Worm (Caenorhabditis elegans) whole organism, L2 larva: Measurements from ENCODE around the gene emg-1.

Experiments
- C34F6.9 ChIP-seq: fragments of 150-350 bp; optimal IDR thresholded peaks from 2 replicates; lab custom pipeline; 2014; ENCODE audit warnings: missing biosample characterization, missing genetic modification characterization
- R02D3.7 ChIP-seq: fragments of 150-350 bp; optimal IDR thresholded peaks from 2 replicates; lab custom pipeline; 2014; ENCODE audit warnings: missing biosample characterization, missing genetic modification characterization
- Y55F3AM.14 ChIP-seq: fragments of 200-800 bp; sonication (Bioruptor generic); optimal IDR thresholded peaks from 2 replicates; lab custom pipeline; 2018; ENCODE audit warnings: mild to moderate bottlenecking, missing genetic modification characterization, missing compliant biosample characterization
- ZK546.5 ChIP-seq: sonication (generic microtip); optimal IDR thresholded peaks from 2 replicates; lab custom pipeline; 2017; ENCODE audit warnings: missing biosample characterization, missing genetic modification characterization
- aly-2 ChIP-seq: fragments of 150-350 bp; optimal IDR thresholded peaks from 2 replicates; lab custom pipeline; 2014; ENCODE audit warnings: missing biosample characterization, missing genetic modification characterization
- ama-1 ChIP-seq: fragments of 150-350 bp; optimal IDR thresholded peaks from 2 replicates; lab custom pipeline; 2018; ENCODE audit warnings: inconsistent platforms
- blmp-1 ChIP-seq: sonication (generic microtip); optimal IDR thresholded peaks from 2 replicates; lab custom pipeline; 2017; ENCODE audit warnings: missing genetic modification characterization, mild to moderate bottlenecking, missing compliant biosample characterization, antibody characterized with exemption, moderate library complexity; ENCODE audit not compliant: insufficient read depth
- ceh-82 ChIP-seq: fragments of 150-350 bp; optimal IDR thresholded peaks from 2 replicates; lab custom pipeline; 2014; ENCODE audit warnings: missing biosample characterization, missing genetic modification characterization
- crh-2 ChIP-seq: sonication (generic microtip); optimal IDR thresholded peaks from 2 replicates; lab custom pipeline; 2017; ENCODE audit warnings: missing biosample characterization, missing genetic modification characterization
- dmd-4 ChIP-seq: sonication (generic microtip); optimal IDR thresholded peaks from 2 replicates; lab custom pipeline; 2017; ENCODE audit warnings: missing biosample characterization, missing genetic modification characterization
- egl-27 ChIP-seq: sonication (generic microtip); optimal IDR thresholded peaks from 3 replicates; lab custom pipeline; 2017; ENCODE audit warnings: missing biosample characterization, missing genetic modification reagents, missing genetic modification characterization
- elt-1 ChIP-seq: fragments of 150-350 bp; optimal IDR thresholded peaks from 2 replicates; lab custom pipeline; 2014; ENCODE audit warnings: missing biosample characterization, missing genetic modification characterization
- fos-1 ChIP-seq: fragments of 150-350 bp; optimal IDR thresholded peaks from 2 replicates; lab custom pipeline; 2014; ENCODE audit warnings: missing biosample characterization, missing genetic modification characterization
- lin-11 ChIP-seq: fragments of 150-350 bp; sonication (generic microtip); optimal IDR thresholded peaks from 2 replicates; lab custom pipeline; 2014; ENCODE audit warnings: missing biosample characterization, missing genetic modification characterization, inconsistent platforms, mixed read lengths
- lin-13 ChIP-seq: fragments of 150-350 bp; optimal IDR thresholded peaks from 2 replicates; lab custom pipeline; 2014; ENCODE audit warnings: missing biosample characterization, missing genetic modification reagents, missing genetic modification characterization
- lin-39 ChIP-seq: fragments of 150-350 bp; optimal IDR thresholded peaks from 2 replicates; lab custom pipeline; 2014; ENCODE audit warnings: missing biosample characterization, missing genetic modification reagents, missing genetic modification characterization
- lsy-2 ChIP-seq, 2 experiments: fragments of 150-350 bp in 1 of 2; sonication (generic microtip) in 1 of 2; optimal IDR thresholded peaks; 2 replicates each; lab custom pipeline; 2014 to 2017; ENCODE audit warnings: missing biosample characterization in 2 of 2, missing genetic modification characterization in 2 of 2
- mab-5 ChIP-seq: fragments of 150-350 bp; optimal IDR thresholded peaks from 2 replicates; lab custom pipeline; 2014; ENCODE audit warnings: missing biosample characterization, missing genetic modification characterization
- mdl-1 ChIP-seq, 2 experiments: fragments of 150-350 bp in 1 of 2; sonication (generic microtip) in 1 of 2; optimal IDR thresholded peaks; 2 replicates each; lab custom pipeline; 2017; ENCODE audit warnings: missing biosample characterization in 2 of 2, missing genetic modification characterization in 2 of 2
- nhr-10 ChIP-seq: sonication (generic microtip); optimal IDR thresholded peaks from 2 replicates; lab custom pipeline; 2017; ENCODE audit warnings: missing biosample characterization, missing genetic modification characterization
- nhr-11 ChIP-seq: fragments of 150-350 bp; optimal IDR thresholded peaks from 2 replicates; lab custom pipeline; 2014; ENCODE audit warnings: missing biosample characterization, missing genetic modification characterization
- nhr-12 ChIP-seq: fragments of 150-350 bp; optimal IDR thresholded peaks from 2 replicates; lab custom pipeline; 2014; ENCODE audit warnings: missing biosample characterization, missing genetic modification characterization
- nhr-129 ChIP-seq: fragments of 150-350 bp; optimal IDR thresholded peaks from 2 replicates; lab custom pipeline; 2014; ENCODE audit warnings: missing biosample characterization, missing genetic modification characterization
- nhr-21 ChIP-seq: fragments of 150-350 bp; optimal IDR thresholded peaks from 2 replicates; lab custom pipeline; 2014; ENCODE audit warnings: missing biosample characterization, missing genetic modification characterization
- nhr-23 ChIP-seq: fragments of 150-350 bp; optimal IDR thresholded peaks from 2 replicates; lab custom pipeline; 2014; ENCODE audit warnings: missing biosample characterization, missing genetic modification reagents, missing genetic modification characterization
- nhr-25 ChIP-seq: fragments of 150-350 bp; sonication (generic microtip); optimal IDR thresholded peaks from 3 replicates; lab custom pipeline; 2014; ENCODE audit warnings: missing biosample characterization, missing genetic modification characterization
- nhr-6 ChIP-seq: fragments of 150-350 bp; optimal IDR thresholded peaks from 2 replicates; lab custom pipeline; 2014; ENCODE audit warnings: missing biosample characterization, missing genetic modification characterization
- nhr-77 ChIP-seq: fragments of 150-350 bp; optimal IDR thresholded peaks from 2 replicates; lab custom pipeline; 2014; ENCODE audit warnings: missing biosample characterization, missing genetic modification characterization
- peb-1 ChIP-seq: fragments of 150-350 bp; optimal IDR thresholded peaks from 2 replicates; lab custom pipeline; 2014; ENCODE audit warnings: missing biosample characterization, missing genetic modification characterization
- skn-1 ChIP-seq: sonication (generic microtip); optimal IDR thresholded peaks from 2 replicates; lab custom pipeline; 2017; ENCODE audit warnings: missing biosample characterization, missing genetic modification characterization
- sma-9 ChIP-seq, 2 experiments: fragments of 150-350 bp in 1 of 2; sonication (generic microtip) in 1 of 2; optimal IDR thresholded peaks; 2 replicates each; lab custom pipeline; 2014 to 2016; ENCODE audit warnings: missing genetic modification characterization in 2 of 2, mild to moderate bottlenecking in 1 of 2, missing biosample characterization in 1 of 2, missing compliant biosample characterization in 1 of 2, missing genetic modification reagents in 1 of 2, moderate library complexity in 1 of 2
- snpc-4 ChIP-seq: fragments of 150-350 bp; optimal IDR thresholded peaks from 2 replicates; lab custom pipeline; 2014; ENCODE audit warnings: missing biosample characterization, missing genetic modification characterization
- unc-39 ChIP-seq: fragments of 150-350 bp; optimal IDR thresholded peaks from 2 replicates; lab custom pipeline; 2014; ENCODE audit warnings: missing biosample characterization, missing genetic modification characterization
- unc-55 ChIP-seq: fragments of 150-350 bp; sonication (generic microtip); optimal IDR thresholded peaks from 3 replicates; lab custom pipeline; 2014; ENCODE audit warnings: missing biosample characterization, missing genetic modification reagents, missing genetic modification characterization
- zag-1 ChIP-seq: fragments of 150-350 bp; optimal IDR thresholded peaks from 2 replicates; lab custom pipeline; 2014; ENCODE audit warnings: missing biosample characterization, missing genetic modification characterization
- ztf-11 ChIP-seq: sonication (generic microtip); optimal IDR thresholded peaks from 2 replicates; lab custom pipeline; 2017; ENCODE audit warnings: missing biosample characterization, missing genetic modification characterization

The emg-1 gene

DNA sequence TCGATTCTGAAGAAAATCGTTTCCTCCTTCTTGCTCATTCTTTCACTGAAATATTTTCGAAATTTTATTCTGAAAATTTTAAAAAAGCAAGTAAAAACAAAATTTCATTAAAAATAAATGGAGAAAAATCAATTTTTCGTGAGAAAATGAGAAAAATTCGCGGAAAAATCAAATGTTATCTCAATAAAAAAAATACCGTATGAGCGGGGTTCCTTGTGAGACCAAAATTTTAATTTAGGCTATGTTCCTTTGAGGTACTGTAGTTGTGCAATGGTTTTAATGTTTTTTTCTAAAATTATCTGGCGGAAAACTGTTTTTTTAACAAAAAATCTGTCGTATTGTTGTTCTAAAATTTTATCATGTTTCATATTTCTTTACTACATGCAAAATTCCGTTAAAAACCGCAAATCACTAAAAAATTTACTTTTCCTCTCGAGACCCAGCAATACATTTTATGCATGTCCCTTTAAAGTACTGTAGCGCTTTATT is 49.1 kb upstream of the emg-1 start, which contains the start of gene epg-6:
Gene epg-6, minus strand, starts transcription at position 51 of the 489 bp plus-strand sequence.
- TF ChIP-seq crh-2 (tag; lab: Kevin White, UChicago) (no peak), Y55F3AM.14 (GFP tag; lab: Kevin White, UChicago) (no peak), R02D3.7 (tag; lab: Kevin White, UChicago) (no peak), nhr-6 (tag; lab: Kevin White, UChicago) (no peak), mab-5 (tag; lab: Kevin White, UChicago) (no peak), ztf-11 (tag; lab: Kevin White, UChicago) (no peak), peb-1 (tag; lab: Kevin White, UChicago) (no peak), fos-1 (tag; lab: Kevin White, UChicago) (no peak), skn-1 (tag; lab: Kevin White, UChicago) (no peak), nhr-11 (tag; lab: Kevin White, UChicago) (no peak), unc-39 (tag; lab: Kevin White, UChicago) (no peak), lin-13 (GFP tag; lab: Kevin White, UChicago) (no peak), nhr-23 (no peak), mdl-1 (tag; optimal IDR thresholded peaks at IDR 0.05; lab: Kevin White, UChicago) (no peak), nhr-12 (tag; lab: Kevin White, UChicago) (no peak)
- TF ChIP-seq, all 48 proteins: peak for 0

DNA sequence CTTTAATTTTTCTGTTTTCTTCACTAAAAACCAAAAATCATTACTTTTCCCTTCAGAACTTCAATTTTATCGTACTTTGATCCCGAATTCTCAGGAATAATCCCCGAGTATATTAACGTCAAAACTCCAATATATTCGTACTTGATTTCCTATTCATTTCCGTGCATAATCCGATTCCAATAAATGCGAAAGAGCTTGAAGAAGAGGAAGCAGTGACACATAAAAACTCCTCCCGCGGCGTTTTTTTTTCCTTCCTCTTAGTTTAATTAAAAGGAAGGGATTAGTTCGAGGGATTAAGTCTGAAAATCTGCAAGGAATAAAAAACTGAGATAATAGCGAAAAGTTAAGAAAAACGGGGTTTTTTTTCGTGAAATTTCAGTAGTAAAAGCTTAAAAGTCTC is 48.4 kb upstream of the emg-1 start:
- TF ChIP-seq sma-9 (GFP tag; optimal IDR thresholded peaks at IDR 0.05; lab: Kevin White, UChicago): peak; percentile 12
- TF ChIP-seq sma-9 (tag; optimal IDR thresholded peaks at IDR 0.05; lab: Kevin White, UChicago): no peak
- TF ChIP-seq aly-2 (tag; lab: Kevin White, UChicago): no peak
- TF ChIP-seq, all 48 proteins: peak for 1

DNA sequence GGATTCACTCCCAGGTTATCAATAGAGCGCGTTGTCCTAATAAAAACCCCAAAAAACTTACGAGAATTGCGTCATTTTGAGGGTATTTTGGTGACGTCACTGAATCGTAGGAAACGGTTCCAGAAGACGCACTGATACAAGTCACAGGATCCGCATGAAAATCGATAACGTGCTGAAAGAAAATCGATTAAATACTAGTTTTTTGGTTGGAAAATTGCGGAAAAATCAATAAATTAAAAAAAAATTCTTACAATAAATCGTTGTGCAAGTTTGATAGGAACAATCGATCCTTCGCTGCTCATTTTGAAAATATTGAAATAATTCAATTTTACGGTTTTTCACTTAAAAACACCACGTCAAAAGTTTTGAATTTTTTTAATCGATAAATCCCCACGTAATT is 46.1 kb upstream of the emg-1 start, which contains the start of gene Y39A1A.2:
Gene Y39A1A.2, minus strand, starts transcription at position 319 of the 400 bp plus-strand sequence.
- TF ChIP-seq peb-1 (tag; lab: Kevin White, UChicago) (no peak), mdl-1 (tag; optimal IDR thresholded peaks at IDR 0.05; lab: Kevin White, UChicago) (no peak), nhr-129 (tag; lab: Kevin White, UChicago) (no peak)

DNA sequence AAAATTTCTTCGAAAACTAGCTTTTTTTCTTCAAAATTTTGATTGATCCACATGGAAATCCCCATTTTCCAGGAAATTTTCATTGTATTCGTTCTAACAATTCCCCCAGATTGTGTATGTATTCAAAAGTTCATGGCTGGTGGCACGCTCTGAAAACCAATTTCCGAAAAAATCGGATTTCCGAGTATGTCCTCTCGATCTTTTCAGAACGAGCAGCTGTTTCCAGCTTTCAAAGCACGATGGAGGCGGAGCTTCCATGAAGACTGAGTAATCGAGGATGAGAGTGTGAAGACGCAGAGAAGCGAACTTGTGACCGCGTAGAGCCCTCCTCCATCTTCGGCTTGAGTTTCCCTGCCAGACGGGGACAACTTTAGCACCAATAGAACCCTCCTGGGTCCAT is 45.0 kb upstream of the emg-1 start:
- TF ChIP-seq mdl-1 (tag; optimal IDR thresholded peaks at IDR 0.05; lab: Kevin White, UChicago) (no peak), ZK546.5 (no peak), sma-9 (GFP tag; optimal IDR thresholded peaks at IDR 0.05; lab: Kevin White, UChicago) (no peak), sma-9 (tag; optimal IDR thresholded peaks at IDR 0.05; lab: Kevin White, UChicago) (no peak), unc-55 (GFP tag; lab: Kevin White, UChicago) (peak; percentile 6), lin-11 (tag; lab: Kevin White, UChicago) (peak; percentile 55), nhr-12 (tag; lab: Kevin White, UChicago) (no peak), C34F6.9 (tag; lab: Kevin White, UChicago) (peak; percentile 18), nhr-10 (tag; lab: Kevin White, UChicago) (no peak), nhr-129 (tag; lab: Kevin White, UChicago) (peak; percentile 32), nhr-21 (tag; lab: Kevin White, UChicago) (peak; percentile 45), lin-39 (no peak), lsy-2 (tag; optimal IDR thresholded peaks at IDR 0.05; lab: Kevin White, UChicago) (peak in 1 of 2 experiments; percentile 23)
- TF ChIP-seq, all 48 proteins: peak for 6

DNA sequence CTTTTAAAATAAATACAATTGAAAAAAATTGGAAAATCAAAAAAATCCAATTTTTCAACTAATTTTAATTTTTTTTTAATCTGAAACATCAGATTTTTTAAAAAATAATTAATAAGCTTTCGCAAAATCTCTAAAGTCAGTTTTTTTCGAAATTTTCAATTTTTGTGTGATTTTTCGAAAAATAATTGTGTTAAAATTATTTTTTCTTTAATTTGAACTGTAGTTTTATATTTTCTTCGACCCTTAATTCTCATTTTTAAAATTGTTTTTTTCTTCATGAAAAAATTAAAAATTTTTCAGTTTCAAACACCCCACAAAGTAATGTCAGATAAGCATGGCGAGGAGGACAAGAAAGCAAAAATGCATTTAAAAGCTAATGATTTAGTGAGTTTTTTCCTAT is 44.3 kb upstream of the emg-1 start, which contains the start of gene rabx-5:
Gene rabx-5, plus strand, starts transcription at position 301 of the 400 bp plus-strand sequence.
- TF ChIP-seq dmd-4 (tag; lab: Kevin White, UChicago) (no peak), nhr-10 (tag; lab: Kevin White, UChicago) (no peak), unc-55 (GFP tag; lab: Kevin White, UChicago) (no peak), elt-1 (tag; lab: Kevin White, UChicago) (no peak), nhr-11 (tag; lab: Kevin White, UChicago) (no peak), ztf-11 (tag; lab: Kevin White, UChicago) (no peak), blmp-1 (tag; lab: Kevin White, UChicago) (no peak), snpc-4 (tag; lab: Kevin White, UChicago) (no peak), nhr-25 (no peak), lsy-2 (tag; optimal IDR thresholded peaks at IDR 0.05; lab: Kevin White, UChicago) (no peak), egl-27 (tag; lab: Kevin White, UChicago) (no peak), R02D3.7 (tag; lab: Kevin White, UChicago) (no peak), zag-1 (tag; lab: Kevin White, UChicago) (no peak), ama-1 (lab: Kevin White, UChicago) (no peak), nhr-77 (tag; lab: Kevin White, UChicago) (no peak), ZK546.5 (no peak), nhr-129 (tag; lab: Kevin White, UChicago) (no peak), ceh-82 (tag; lab: Kevin White, UChicago) (no peak)
